Fruit fly (Drosophila melanogaster): ENCODE results near the gene CG34345.
A peak's percentile ranks its signal among the peaks of the same experiment; 100 is the strongest.

The CG34345 gene

DNA sequence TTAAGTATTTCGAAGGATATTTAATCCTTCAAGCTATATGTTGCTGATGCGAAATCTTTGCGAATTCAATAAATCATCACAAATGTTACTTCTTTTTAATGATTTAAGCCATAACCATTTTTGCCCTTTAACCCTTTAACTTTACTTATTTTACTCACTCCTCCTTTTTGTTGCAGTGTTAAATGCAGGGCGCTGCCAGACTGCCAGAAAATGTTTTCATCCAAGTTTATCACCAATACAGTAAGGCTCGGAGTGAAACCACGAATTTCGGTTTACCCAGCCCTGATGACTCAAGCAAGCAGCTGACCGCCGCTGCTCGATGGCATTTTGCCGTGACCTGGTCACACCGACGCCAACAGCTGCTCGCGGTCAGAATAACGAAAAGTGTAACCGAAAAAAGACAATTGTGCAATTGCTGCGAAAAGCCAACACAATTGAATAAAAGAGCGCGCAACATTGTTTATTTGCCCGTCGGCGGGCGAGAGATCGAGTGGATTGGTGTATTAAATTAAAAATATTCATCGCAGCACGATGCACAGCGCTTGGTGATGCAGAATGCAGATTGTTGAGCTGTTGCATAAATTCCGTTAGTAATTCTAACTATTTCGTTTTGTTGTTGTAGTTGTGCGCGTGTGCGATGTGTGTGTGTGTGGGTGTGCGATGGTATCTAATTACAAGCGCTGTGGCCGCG lies 12.1 kb upstream of the CG34345 start, which contains the start of gene CG11050 (continued):
- peak; percentile 73 for TF ChIP-seq CG11085 (GFP tag; IDR thresholded peaks at IDR 0.05)
- TF ChIP-seq lov (optimal IDR thresholded peaks at IDR 0.05), result peak; percentile 76
- TF ChIP-seq lov (GFP tag; IDR thresholded peaks at IDR 0.05), result peak; percentile 77; the same call in 2 of the 3 replicates
- no peak for TF ChIP-seq Neu2 (GFP tag; optimal IDR thresholded peaks at IDR 0.05; ENCODE audit: borderline replicate concordance)
- no peak for TF ChIP-seq CG12104 (GFP tag; optimal IDR thresholded peaks at IDR 0.05)
- peak; percentile 7 for TF ChIP-seq cato (GFP tag; optimal IDR thresholded peaks at IDR 0.05; ENCODE audit: borderline replicate concordance)
- TF ChIP-seq gsb (GFP tag; IDR thresholded peaks at IDR 0.05), result peak; percentile 55; the same call in 1 of the 2 replicates
- TF ChIP-seq dm (GFP tag; optimal IDR thresholded peaks at IDR 0.05), result peak; percentile 75
- TF ChIP-seq CG1529 (GFP tag; optimal IDR thresholded peaks at IDR 0.05), result peak; percentile 44
- no peak for TF ChIP-seq Dip2 (GFP tag; IDR thresholded peaks at IDR 0.05)
- peak; percentile 54 for TF ChIP-seq CG7271 (tag; optimal IDR thresholded peaks at IDR 0.05)
- peak; percentile 78 for TF ChIP-seq CG10654 (GFP tag; optimal IDR thresholded peaks at IDR 0.05)
- TF ChIP-seq Mrtf (GFP tag; IDR thresholded peaks at IDR 0.05), result peak; percentile 66; the same call in 2 of the 3 replicates
- 0 out of 2 replicates have a peak, but pooled peaks have one; percentile 26 for TF ChIP-seq Taf1 (GFP tag; IDR thresholded peaks at IDR 0.05)
- TF ChIP-seq CG34224 (GFP tag; IDR thresholded peaks at IDR 0.05; ENCODE audit: partially characterized antibody), result peak; percentile 64
- peak; percentile 71; the same call in 1 of the 2 replicates for TF ChIP-seq CG17612 (GFP tag; IDR thresholded peaks at IDR 0.05)
- TF ChIP-seq CG18476 (GFP tag; optimal IDR thresholded peaks at IDR 0.05), result peak; percentile 63
- peak; percentile 34; the same call in 1 of the 3 replicates for TF ChIP-seq CG16813 (GFP tag; IDR thresholded peaks at IDR 0.05; ENCODE audit: partially characterized antibody)
- TF ChIP-seq Dad (GFP tag; optimal IDR thresholded peaks at IDR 0.05), result peak; percentile 88
- no peak for TF ChIP-seq kah (GFP tag; optimal IDR thresholded peaks at IDR 0.05)
- TF ChIP-seq CG9817 (tag; optimal IDR thresholded peaks at IDR 0.05), result peak; percentile 63
- peak; percentile 67 for TF ChIP-seq Asciz (GFP tag; optimal IDR thresholded peaks at IDR 0.05)
- peak; percentile 77 for TF ChIP-seq NK7.1 (GFP tag; optimal IDR thresholded peaks at IDR 0.05)
- peak; percentile 16 for TF ChIP-seq CG6683 (GFP tag; optimal IDR thresholded peaks at IDR 0.05)
- peak; percentile 69; the same call in 3 of the 4 replicates for TF ChIP-seq Gug (GFP tag; IDR thresholded peaks at IDR 0.05)
- TF ChIP-seq CG8281 (tag; optimal IDR thresholded peaks at IDR 0.05), result no peak
- peak; percentile 0 to 75 for TF ChIP-seq bsh (GFP tag; optimal IDR thresholded peaks at IDR 0.05)
- TF ChIP-seq Jarid2 (GFP tag; optimal IDR thresholded peaks at IDR 0.05), result peak; percentile 66
- TF ChIP-seq Med (GFP tag), result peak; percentile 98
- peak; percentile 92 for TF ChIP-seq CG13624 (GFP tag; optimal IDR thresholded peaks at IDR 0.05)
- TF ChIP-seq CkIIα-i1 (GFP tag; IDR thresholded peaks at IDR 0.05), result no peak
- peak; percentile 99 for TF ChIP-seq zf30C (GFP tag; optimal IDR thresholded peaks at IDR 0.05)
- TF ChIP-seq CG17829 (tag; optimal IDR thresholded peaks at IDR 0.05), result peak; percentile 84
- TF ChIP-seq CG12219 (GFP tag; optimal IDR thresholded peaks at IDR 0.05), result peak; percentile 70
- TF ChIP-seq CG3281 (GFP tag; optimal IDR thresholded peaks at IDR 0.05), result peak; percentile 83
- peak; percentile 39; the same call in 1 of the 2 replicates for TF ChIP-seq Awh (GFP tag; IDR thresholded peaks at IDR 0.05)
- peak; percentile 74 to 93 for TF ChIP-seq Pdp1 (GFP tag; optimal IDR thresholded peaks at IDR 0.05)
- peak; percentile 38 for TF ChIP-seq ftz-f1 (GFP tag; optimal IDR thresholded peaks at IDR 0.05)
- peak; percentile 80 for TF ChIP-seq CG12071 (GFP tag; optimal IDR thresholded peaks at IDR 0.05)
- no peak for TF ChIP-seq hb (GFP tag; IDR thresholded peaks at IDR 0.05; ENCODE audit: partially characterized antibody)
- peak; percentile 81 for TF ChIP-seq CG10267 (tag; optimal IDR thresholded peaks at IDR 0.05)
- peak; percentile 61; the same call in 1 of the 2 replicates for TF ChIP-seq CG11696 (GFP tag; IDR thresholded peaks at IDR 0.05)
- TF ChIP-seq CG10543 (GFP tag; optimal IDR thresholded peaks at IDR 0.05), result no peak

Measured in whole organism, embryonic.